Fruit fly (Drosophila melanogaster) whole organism, embryonic: ENCODE measurements around the gene CG13670.
A peak's percentile ranks its signal among the peaks of the same experiment; 100 is the strongest.

ENCODE experiments used
- Adf1 ChIP-seq: fragments of 200-800 bp; sonication (Bioruptor generic); IDR thresholded peaks from 2 replicates; pipeline ENCODE4 v1.3.6; 2022; ENCODE audit warnings: missing biosample characterization, missing genetic modification characterization
- CG1024 ChIP-seq: fragments of 200-800 bp; sonication (Bioruptor generic); IDR thresholded peaks from 2 replicates; pipeline ENCODE4 v1.3.6; 2022; ENCODE audit warnings: missing biosample characterization, missing genetic modification characterization
- CG12744 ChIP-seq: fragments of 200-800 bp; sonication (Bioruptor generic); optimal IDR thresholded peaks from 2 replicates; lab custom pipeline; 2016; ENCODE audit warnings: missing biosample characterization, missing genetic modification characterization
- CG14710 ChIP-seq: fragments of 200-800 bp; sonication (Bioruptor generic); optimal IDR thresholded peaks from 3 replicates; lab custom pipeline; 2019; ENCODE audit warnings: missing biosample characterization, mild to moderate bottlenecking, missing genetic modification characterization, moderate library complexity
- CG14965 ChIP-seq: fragments of 200-800 bp; sonication (Bioruptor generic); optimal IDR thresholded peaks from 2 replicates; lab custom pipeline; 2016; ENCODE audit warnings: missing biosample characterization, missing genetic modification characterization, borderline replicate concordance
- CG30403 ChIP-seq: fragments of 200-800 bp; sonication (Bioruptor generic); optimal IDR thresholded peaks from 3 replicates; lab custom pipeline; 2016; ENCODE audit warnings: missing biosample characterization, missing genetic modification characterization
- CG31365 ChIP-seq: fragments of 200-800 bp; sonication (Bioruptor generic); optimal IDR thresholded peaks from 2 replicates; lab custom pipeline; 2018; ENCODE audit warnings: missing biosample characterization, mild to moderate bottlenecking, missing genetic modification characterization
- CG31441 ChIP-seq: fragments of 200-800 bp; sonication (Bioruptor generic); IDR thresholded peaks from 2 replicates; pipeline ENCODE4 v1.3.6; 2022; ENCODE audit warnings: missing biosample characterization, missing genetic modification characterization
- CG32772 ChIP-seq: fragments of 200-800 bp; sonication (Bioruptor generic); IDR thresholded peaks from 2 replicates; pipeline ENCODE4 v1.3.6; 2022; ENCODE audit warnings: missing biosample characterization, missing genetic modification characterization
- CG33213 ChIP-seq: fragments of 200-800 bp; sonication (Bioruptor generic); optimal IDR thresholded peaks from 3 replicates; lab custom pipeline; 2016; ENCODE audit warnings: missing biosample characterization, missing genetic modification characterization
- CG4617 ChIP-seq: fragments of 200-800 bp; sonication (Bioruptor generic); optimal IDR thresholded peaks from 3 replicates; lab custom pipeline; 2016; ENCODE audit warnings: missing biosample characterization, missing genetic modification characterization, borderline replicate concordance
- CG4820 ChIP-seq: fragments of 200-800 bp; sonication (Bioruptor generic); optimal IDR thresholded peaks from 3 replicates; lab custom pipeline; 2016; ENCODE audit warnings: missing biosample characterization, missing genetic modification characterization
- CG7963 ChIP-seq: fragments of 200-800 bp; sonication (Bioruptor generic); IDR thresholded peaks from 3 replicates; pipeline ENCODE4 v1.3.6; 2022; ENCODE audit warnings: missing biosample characterization, missing genetic modification characterization; ENCODE audit not compliant: partially characterized antibody
- Chrac-16 ChIP-seq: fragments of 200-800 bp; sonication (Bioruptor generic); optimal IDR thresholded peaks from 3 replicates; lab custom pipeline; 2016; ENCODE audit warnings: missing biosample characterization, missing genetic modification characterization
- H2.0 ChIP-seq: fragments of 200-800 bp; sonication (Bioruptor generic); IDR thresholded peaks from 2 replicates; pipeline ENCODE4 v1.3.6; 2022; ENCODE audit warnings: missing biosample characterization, missing genetic modification characterization
- HmgD ChIP-seq: fragments of 200-800 bp; sonication (Bioruptor generic); optimal IDR thresholded peaks from 3 replicates; lab custom pipeline; 2016; ENCODE audit warnings: missing biosample characterization, missing genetic modification characterization
- Jarid2 ChIP-seq: fragments of 200-800 bp; sonication (Bioruptor generic); optimal IDR thresholded peaks from 3 replicates; lab custom pipeline; 2017; ENCODE audit warnings: mild to moderate bottlenecking, missing biosample characterization, missing genetic modification reagents, missing genetic modification characterization
- Mad ChIP-seq: fragments of 200-800 bp; sonication (Bioruptor generic); optimal IDR thresholded peaks from 2 replicates; lab custom pipeline; 2016; ENCODE audit warnings: missing biosample characterization, missing genetic modification characterization
- Nf-YC ChIP-seq: fragments of 200-800 bp; optimal IDR thresholded peaks from 3 replicates; lab custom pipeline; 2019; ENCODE audit warnings: missing biosample characterization, mild to moderate bottlenecking, missing genetic modification characterization, moderate library complexity
- NfI ChIP-seq: fragments of 200-800 bp; sonication (Bioruptor generic); optimal IDR thresholded peaks from 3 replicates; lab custom pipeline; 2018; ENCODE audit warnings: missing biosample characterization, mild to moderate bottlenecking, missing genetic modification characterization, moderate library complexity
- Poxn ChIP-seq: fragments of 200-800 bp; sonication (Bioruptor generic); IDR thresholded peaks from 2 replicates; pipeline ENCODE4 v1.3.6; 2022; ENCODE audit warnings: missing biosample characterization, missing genetic modification characterization
- Scr ChIP-seq: fragments of 200-800 bp; sonication (Bioruptor generic); IDR thresholded peaks from 2 replicates; pipeline ENCODE4 v1.3.6; 2022; ENCODE audit warnings: missing biosample characterization, missing genetic modification characterization; ENCODE audit not compliant: partially characterized antibody
- Six4 ChIP-seq: fragments of 200-800 bp; sonication (Bioruptor generic); optimal IDR thresholded peaks from 2 replicates; lab custom pipeline; 2016; ENCODE audit warnings: missing biosample characterization, missing genetic modification characterization
- Spps ChIP-seq: fragments of 200-800 bp; sonication (Bioruptor generic); optimal IDR thresholded peaks from 2 replicates; lab custom pipeline; 2018; ENCODE audit warnings: missing biosample characterization, mild to moderate bottlenecking, missing genetic modification characterization
- Stat92E ChIP-seq, 3 experiments: fragments of >200 bp in 2 of 3; fragments of 200-800 bp in 1 of 3; sonication (Bioruptor generic) in 1 of 3; optimal IDR thresholded peaks; 2 replicates each; lab custom pipeline; 2017 to 2019; ENCODE audit warnings: missing biosample characterization in 3 of 3, missing genetic modification characterization in 3 of 3, mild to moderate bottlenecking in 1 of 3, moderate library complexity in 1 of 3
- Xbp1 ChIP-seq: fragments of 200-800 bp; sonication (Bioruptor generic); optimal IDR thresholded peaks from 3 replicates; lab custom pipeline; 2016; ENCODE audit warnings: missing biosample characterization, mild to moderate bottlenecking, missing genetic modification characterization
- Xrp1 ChIP-seq: fragments of 200-800 bp; sonication (Bioruptor generic); IDR thresholded peaks from 2 replicates; pipeline ENCODE4 v1.3.6; 2022; ENCODE audit warnings: missing biosample characterization, missing genetic modification characterization
- ac ChIP-seq: fragments of 200-800 bp; sonication (Bioruptor generic); optimal IDR thresholded peaks from 3 replicates; lab custom pipeline; 2017; ENCODE audit warnings: missing biosample characterization, mild to moderate bottlenecking, missing genetic modification characterization
- ase ChIP-seq: fragments of 200-800 bp; sonication (Bioruptor generic); IDR thresholded peaks from 3 replicates; pipeline ENCODE4 v1.3.6; 2022; ENCODE audit warnings: missing biosample characterization, missing genetic modification characterization
- ato ChIP-seq: fragments of 200-800 bp; sonication (Bioruptor generic); IDR thresholded peaks from 2 replicates; pipeline ENCODE4 v1.3.6; 2022; ENCODE audit warnings: missing biosample characterization, missing genetic modification characterization; ENCODE audit not compliant: partially characterized antibody
- croc ChIP-seq: fragments of 200-800 bp; sonication (Bioruptor generic); conservative IDR thresholded peaks from 3 replicates; pipeline ENCODE4 v1.3.6; 2022; ENCODE audit warnings: missing biosample characterization, missing genetic modification characterization
- crp ChIP-seq, 2 experiments: fragments of 200-800 bp; sonication (Bioruptor generic); optimal IDR thresholded peaks; 2 replicates in 1 of 2; 3 replicates in 1 of 2; lab custom pipeline; 2017; ENCODE audit warnings: missing biosample characterization in 2 of 2, missing genetic modification characterization in 2 of 2, mild to moderate bottlenecking in 1 of 2, moderate library complexity in 1 of 2
- dimm ChIP-seq: fragments of 200-800 bp; sonication (Bioruptor generic); IDR thresholded peaks from 2 replicates; pipeline ENCODE4 v1.3.6; 2022; ENCODE audit warnings: missing biosample characterization, missing genetic modification characterization
- dpn ChIP-seq, 2 experiments: fragments of 200-800 bp; sonication (Bioruptor generic); optimal IDR thresholded peaks; 3 replicates each; lab custom pipeline; 2016; ENCODE audit warnings: missing biosample characterization in 2 of 2, missing genetic modification characterization in 2 of 2
- ftz-f1 ChIP-seq: fragments of 200-800 bp; sonication (Bioruptor generic); optimal IDR thresholded peaks from 2 replicates; lab custom pipeline; 2016; ENCODE audit warnings: missing biosample characterization, missing genetic modification characterization
- gcm ChIP-seq: fragments of 200-800 bp; sonication (Bioruptor generic); optimal IDR thresholded peaks from 2 replicates; lab custom pipeline; 2019; ENCODE audit warnings: missing biosample characterization, mild to moderate bottlenecking, missing genetic modification characterization, moderate library complexity
- ham ChIP-seq: fragments of 200-800 bp; sonication (Bioruptor generic); IDR thresholded peaks from 2 replicates; pipeline ENCODE4 v1.3.6; 2022; ENCODE audit warnings: missing biosample characterization, missing genetic modification characterization
- lilli ChIP-seq: fragments of 200-800 bp; sonication (Bioruptor generic); optimal IDR thresholded peaks from 3 replicates; lab custom pipeline; 2016; ENCODE audit warnings: missing biosample characterization, missing genetic modification characterization
- mirr ChIP-seq: fragments of 200-800 bp; sonication (Bioruptor generic); optimal IDR thresholded peaks from 3 replicates; lab custom pipeline; 2018; ENCODE audit warnings: missing biosample characterization, mild to moderate bottlenecking, missing genetic modification characterization
- oc ChIP-seq: fragments of 200-800 bp; sonication (Bioruptor generic); optimal IDR thresholded peaks from 2 replicates; lab custom pipeline; 2018; ENCODE audit warnings: missing biosample characterization, mild to moderate bottlenecking, missing genetic modification characterization, moderate library complexity
- org-1 ChIP-seq: fragments of 200-800 bp; sonication (Bioruptor generic); optimal IDR thresholded peaks from 2 replicates; lab custom pipeline; 2017; ENCODE audit warnings: missing biosample characterization, missing genetic modification characterization
- otp ChIP-seq: fragments of 200-800 bp; sonication (Bioruptor generic); IDR thresholded peaks from 3 replicates; pipeline ENCODE4, ENCODE4 v1.3.6; 2022; ENCODE audit warnings: missing biosample characterization, missing genetic modification characterization
- peb ChIP-seq: fragments of 200-800 bp; sonication (Bioruptor generic); IDR thresholded peaks from 2 replicates; pipeline ENCODE4 v1.3.6; 2022; ENCODE audit warnings: missing biosample characterization, missing genetic modification characterization
- row ChIP-seq: fragments of 200-800 bp; sonication (Bioruptor generic); IDR thresholded peaks from 3 replicates; pipeline ENCODE4 v1.3.6; 2022; ENCODE audit warnings: missing biosample characterization, missing genetic modification characterization
- stwl ChIP-seq: fragments of 200-800 bp; sonication (Bioruptor generic); optimal IDR thresholded peaks from 3 replicates; lab custom pipeline; 2018; ENCODE audit warnings: missing biosample characterization, mild to moderate bottlenecking, missing genetic modification characterization, moderate library complexity
- tap ChIP-seq: fragments of 200-800 bp; optimal IDR thresholded peaks from 3 replicates; lab custom pipeline; 2019; ENCODE audit warnings: missing biosample characterization, mild to moderate bottlenecking, missing genetic modification characterization, moderate library complexity
- usp ChIP-seq: fragments of >200 bp; optimal IDR thresholded peaks from 2 replicates; lab custom pipeline; 2017; ENCODE audit warnings: missing biosample characterization, missing genetic modification characterization
- z ChIP-seq: fragments of 200-800 bp; sonication (Bioruptor generic); IDR thresholded peaks from 3 replicates; pipeline ENCODE4 v1.3.6; 2022; ENCODE audit warnings: missing biosample characterization, missing genetic modification characterization

Gene CG13670

DNA sequence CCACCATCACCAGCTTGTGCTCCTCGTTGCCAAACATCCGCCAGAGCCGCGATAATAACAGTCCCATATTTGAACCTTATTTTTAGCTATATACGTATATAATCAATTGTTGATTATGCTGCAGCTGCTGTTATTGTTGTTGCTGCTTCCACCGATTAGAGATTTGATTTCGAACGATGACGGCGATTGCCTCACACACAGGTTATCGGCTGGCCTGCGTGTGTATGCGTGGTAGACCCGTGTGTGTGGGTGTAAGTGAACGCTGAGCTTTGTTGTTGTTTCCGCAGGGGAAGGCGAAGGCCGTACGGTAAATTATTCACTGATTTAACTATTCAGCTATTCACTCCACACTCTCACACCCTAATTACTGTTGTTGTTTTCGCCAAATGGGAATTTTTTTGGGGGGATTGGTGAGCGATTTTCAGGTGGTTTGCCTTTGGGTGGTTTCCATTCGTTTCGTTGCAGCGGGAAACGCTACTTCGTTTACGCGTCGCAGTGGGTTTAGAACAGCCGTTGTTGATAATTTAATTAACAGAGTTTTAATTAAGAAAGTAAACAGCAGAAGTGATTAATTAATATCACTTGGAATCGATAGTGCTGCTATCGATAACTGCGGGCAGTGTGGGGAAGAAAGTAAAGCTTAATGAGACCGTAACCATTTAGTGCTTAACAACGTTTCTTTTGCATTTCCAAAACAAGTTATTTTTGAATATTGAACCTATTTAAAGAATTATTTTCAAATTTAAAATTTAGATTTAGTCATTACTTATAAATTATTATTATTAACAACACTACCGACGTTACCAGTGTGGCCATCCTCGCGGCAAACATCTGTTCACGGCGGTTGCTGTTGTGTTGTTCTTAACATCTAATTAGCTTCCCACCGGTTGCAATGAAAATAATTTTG is 21.1 kb upstream of the CG13670 start, which contains the start of the genes Arl5 and CG13671 (continued):
- no peak for TF ChIP-seq z (GFP tag; lab: Robert Waterston, UW)
- no peak for TF ChIP-seq CG14965
- TF ChIP-seq CG31365 (tag; lab: Kevin White, UChicago), result no peak
- peak; percentile 52 for TF ChIP-seq peb (GFP tag; lab: Robert Waterston, UW)
- peak; percentile 78 for TF ChIP-seq CG31441 (GFP tag; lab: Robert Waterston, UW)
- TF ChIP-seq usp, result no peak
- peak; percentile 61 for TF ChIP-seq NfI (GFP tag; lab: Kevin White, UChicago)
- TF ChIP-seq Chrac-16 (GFP tag; lab: Kevin White, UChicago), result peak; percentile 86
- TF ChIP-seq ato (GFP tag; lab: Robert Waterston, UW), result peak; percentile 64
- TF ChIP-seq Xrp1 (GFP tag; lab: Robert Waterston, UW), result peak; percentile 89
- no peak for TF ChIP-seq oc (tag; lab: Kevin White, UChicago)
- TF ChIP-seq Nf-YC (tag; lab: Kevin White, UChicago), result peak; percentile 37
- TF ChIP-seq CG30403 (GFP tag; lab: Kevin White, UChicago), result peak; percentile 89
- TF ChIP-seq CG4820 (GFP tag; lab: Kevin White, UChicago), result peak; percentile 81
- peak; percentile 87 for TF ChIP-seq CG4617 (GFP tag; lab: Kevin White, UChicago)
- no peak for TF ChIP-seq CG12744 (GFP tag; lab: Kevin White, UChicago)
- peak in 1 of 2 experiments; percentile 89 for TF ChIP-seq crp (GFP tag; optimal IDR thresholded peaks at IDR 0.05; lab: Kevin White, UChicago)
- peak; percentile 91 for TF ChIP-seq stwl (tag; lab: Kevin White, UChicago)
- no peak for TF ChIP-seq dimm
- TF ChIP-seq CG14710 (tag; lab: Kevin White, UChicago), result peak; percentile 91
- peak; percentile 40 for TF ChIP-seq CG1024 (GFP tag; lab: Robert Waterston, UW)
- no peak for TF ChIP-seq Poxn (GFP tag; lab: Robert Waterston, UW)
- TF ChIP-seq, all 482 proteins: peak for 368

- TF ChIP-seq Adf1 (no peak), ac (GFP tag; lab: Kevin White, UChicago) (no peak), gcm (GFP tag; lab: Kevin White, UChicago) (no peak), otp (no peak), Mad (GFP tag; lab: Kevin White, UChicago) (no peak), stwl (tag; lab: Kevin White, UChicago) (peak; percentile 35), oc (tag; lab: Kevin White, UChicago) (no peak), ase (no peak), ham (GFP tag; lab: Robert Waterston, UW) (no peak), lilli (GFP tag; lab: Kevin White, UChicago) (no peak), mirr (no peak), Six4 (GFP tag; lab: Kevin White, UChicago) (no peak), Xbp1 (GFP tag; lab: Kevin White, UChicago) (no peak), H2.0 (GFP tag; lab: Robert Waterston, UW) (no peak), dpn (GFP tag; optimal IDR thresholded peaks at IDR 0.05; lab: Kevin White, UChicago) (no peak), ftz-f1 (GFP tag; lab: Kevin White, UChicago) (no peak), org-1 (no peak), Scr (GFP tag; lab: Robert Waterston, UW) (peak; percentile 10; the same call in 1 of the 2 replicates), CG32772 (no peak), CG31441 (GFP tag; lab: Robert Waterston, UW) (no peak), HmgD (GFP tag; lab: Kevin White, UChicago) (no peak), row (GFP tag; lab: Robert Waterston, UW) (peak; percentile 23; the same call in 1 of the 3 replicates), CG7963 (GFP tag; lab: Robert Waterston, UW) (no peak), Stat92E (GFP tag; optimal IDR thresholded peaks at IDR 0.05; lab: Kevin White, UChicago) (no peak), Spps (tag; lab: Kevin White, UChicago) (no peak), tap (tag; lab: Kevin White, UChicago) (no peak), croc (GFP tag; lab: Robert Waterston, UW) (no peak), CG33213 (no peak), Jarid2 (no peak)
Observed at dm6 chr3L:8303912-8304311, 16.7 kb upstream of the CG13670 start, which contains the start of the genes CG7194 and Sbp2. TSS of gene CG7194 (minus strand) at chr3L:8304059. TSS of gene Sbp2 (plus strand) at chr3L:8304157.
